Worm (Caenorhabditis elegans): ENCODE measurements around the gene ZK637.14.

Gene ZK637.14

DNA sequence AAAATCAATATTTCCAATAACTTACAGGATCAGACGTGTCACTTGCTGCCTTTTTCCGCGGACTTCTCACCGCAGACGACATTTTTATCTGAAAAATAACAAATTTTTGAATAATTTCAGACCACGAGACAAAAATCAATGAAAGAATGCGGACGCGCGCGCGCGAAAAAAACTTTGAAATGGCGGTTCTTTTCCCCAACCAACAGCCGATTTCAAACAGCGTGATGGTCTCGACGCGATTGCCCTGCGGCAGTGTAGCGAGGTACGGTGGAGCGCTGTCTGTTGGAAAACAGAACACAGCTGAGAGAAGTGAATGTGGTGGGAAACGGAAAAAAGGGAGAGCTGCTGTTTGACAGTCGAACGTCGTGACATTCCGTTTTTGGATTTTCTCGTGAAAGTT is 15.1 kb upstream of the ZK637.14 start, which contains the start of gene lin-9:
TSS of gene lin-9 (minus strand) at position 88 of the 400 bp plus-strand sequence.
- no peak for TF ChIP-seq unc-62 (GFP tag; optimal IDR thresholded peaks at IDR 0.05)

DNA sequence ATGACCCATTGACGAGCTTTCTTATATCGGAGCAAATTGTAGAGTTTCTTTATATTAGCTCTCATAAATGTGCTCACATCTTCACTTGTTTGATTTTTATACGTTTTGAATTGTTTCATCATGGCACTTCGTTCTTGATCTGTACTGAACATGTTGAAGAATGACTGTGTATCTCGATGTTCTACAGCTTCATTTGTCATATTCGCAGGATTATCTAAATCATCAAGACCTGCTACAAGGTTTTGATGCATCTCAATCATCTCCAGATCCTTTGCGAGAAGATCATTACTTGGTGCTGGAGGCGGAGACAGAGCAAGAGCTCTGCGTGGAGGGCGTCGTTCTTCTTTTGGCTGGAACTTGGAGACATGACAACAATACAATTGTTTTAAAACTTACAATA is 14.3 kb upstream of the ZK637.14 start:
- TF ChIP-seq unc-62 (GFP tag; optimal IDR thresholded peaks at IDR 0.05) = no peak

DNA sequence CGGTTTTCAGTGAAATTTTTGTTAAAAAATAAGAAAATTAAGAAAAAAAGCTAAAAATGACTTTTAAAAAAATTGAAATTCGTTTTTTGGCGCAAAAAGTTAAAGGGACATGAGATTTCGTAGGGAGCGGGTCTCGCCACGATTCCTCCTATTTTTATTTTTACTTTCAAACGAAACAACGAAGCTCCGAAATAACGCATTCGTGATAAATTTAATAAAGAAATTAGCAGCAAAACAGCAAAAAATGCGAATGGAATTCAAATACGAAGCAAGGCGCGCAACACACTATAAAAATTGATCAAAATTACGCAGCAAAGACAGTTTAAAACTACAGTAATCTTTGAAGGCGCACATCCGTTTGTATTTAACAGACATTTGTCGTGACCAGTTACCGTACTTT is 10.8 kb upstream of the ZK637.14 start:
- TF ChIP-seq unc-62 (GFP tag; optimal IDR thresholded peaks at IDR 0.05) = no peak

DNA sequence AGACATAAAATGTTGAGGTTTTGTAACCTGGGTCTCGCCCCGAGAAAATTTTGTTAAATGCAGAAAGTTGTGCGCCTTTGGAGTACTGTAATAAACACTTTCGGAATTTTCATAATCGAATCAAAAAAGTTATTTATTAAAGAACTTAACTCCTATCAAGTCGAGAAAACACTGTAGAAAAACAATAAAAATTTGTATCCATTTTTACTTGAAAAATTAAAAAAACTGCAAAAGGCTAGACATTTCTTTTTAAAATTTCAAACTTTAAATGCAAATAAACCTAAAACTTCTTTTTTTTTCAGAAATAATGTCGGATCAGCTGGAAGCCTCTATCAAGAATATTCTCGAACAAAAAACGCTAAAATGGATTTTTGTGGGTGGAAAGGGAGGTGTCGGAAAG is 5.8 kb upstream of the ZK637.14 start, which contains the start of gene asna-1:
TSS of gene asna-1 (plus strand) at position 301 of the 400 bp plus-strand sequence.
- no peak for TF ChIP-seq unc-62 (GFP tag; optimal IDR thresholded peaks at IDR 0.05)

DNA sequence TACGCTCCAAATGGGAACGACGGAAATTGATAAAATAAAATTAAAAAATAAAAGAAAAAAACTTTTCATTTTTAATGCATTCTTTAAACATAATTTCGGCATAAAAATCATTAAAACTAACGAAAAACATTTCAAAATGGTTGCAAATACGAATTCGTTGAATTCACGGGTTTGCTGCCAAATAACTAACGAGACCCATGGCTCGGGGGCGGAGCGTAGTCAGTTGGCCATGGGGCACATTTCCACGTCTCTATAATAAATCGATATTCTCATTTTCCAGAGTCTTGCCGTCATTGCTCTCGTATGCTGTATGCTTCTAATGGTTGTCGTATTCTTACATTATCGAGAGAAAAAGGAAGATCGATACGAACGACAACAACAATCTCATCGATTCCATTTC is 4.5 kb upstream of the ZK637.14 start, which contains the start of gene ZK637.4:
TSS of gene ZK637.4 (plus strand) at position 301 of the 400 bp plus-strand sequence.
- no peak for TF ChIP-seq unc-62 (GFP tag; optimal IDR thresholded peaks at IDR 0.05)

DNA sequence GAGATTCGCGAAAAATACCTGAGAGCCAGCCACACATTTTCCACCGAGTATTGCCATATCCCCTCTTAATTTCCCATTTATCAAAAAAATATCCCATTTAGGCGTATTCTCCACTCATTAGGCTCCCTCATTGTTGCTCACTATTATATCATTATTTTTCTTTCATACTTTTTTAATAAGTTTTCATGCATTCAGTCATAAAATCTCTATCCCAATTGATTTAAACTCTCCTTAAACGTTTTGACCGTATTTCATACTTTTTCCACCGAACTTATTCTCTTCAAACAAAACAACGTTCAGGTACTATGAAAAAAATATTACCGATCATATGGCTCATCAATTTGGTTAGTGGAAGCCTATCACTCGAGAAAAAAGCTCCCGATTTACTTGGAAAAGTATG is 975 bp upstream of the ZK637.14 start, which contains the start of gene lnkn-1:
TSS of gene lnkn-1 (plus strand) at position 301 of the 400 bp plus-strand sequence.
- TF ChIP-seq unc-62 (GFP tag; optimal IDR thresholded peaks at IDR 0.05) = no peak

DNA sequence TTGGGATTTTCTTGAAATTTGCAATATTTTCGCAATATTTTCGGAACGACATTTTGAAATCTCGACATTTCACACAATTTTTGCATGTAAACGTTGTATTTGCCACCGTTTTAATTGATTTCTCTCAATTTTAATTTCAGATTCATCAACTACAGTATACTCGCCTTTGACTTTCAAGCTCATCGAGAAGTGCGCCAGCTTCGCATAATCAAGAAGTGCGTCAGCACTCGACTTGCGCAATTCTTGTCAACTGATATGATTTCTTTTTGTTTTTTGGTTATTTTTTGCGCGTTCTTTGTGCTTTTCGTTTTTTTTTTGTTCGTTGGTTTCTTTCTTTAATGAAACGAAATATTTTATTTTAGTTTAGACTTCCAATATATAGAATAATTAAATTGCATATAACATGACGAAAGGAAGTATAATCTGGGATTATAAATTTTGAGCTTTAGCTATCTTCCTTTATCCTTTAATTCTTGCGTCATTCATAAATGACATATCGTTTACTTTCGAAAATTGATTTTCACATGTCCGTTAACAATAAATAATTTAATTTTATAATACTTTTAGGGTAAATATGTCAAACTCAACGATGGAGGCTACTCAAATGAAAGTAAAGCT is 1.7 kb downstream of the ZK637.14 start, which contains the start of gene famh-136:
TSS of gene famh-136 (plus strand) at position 568 of the 618 bp plus-strand sequence.
- no peak for TF ChIP-seq unc-62 (GFP tag; optimal IDR thresholded peaks at IDR 0.05)

DNA sequence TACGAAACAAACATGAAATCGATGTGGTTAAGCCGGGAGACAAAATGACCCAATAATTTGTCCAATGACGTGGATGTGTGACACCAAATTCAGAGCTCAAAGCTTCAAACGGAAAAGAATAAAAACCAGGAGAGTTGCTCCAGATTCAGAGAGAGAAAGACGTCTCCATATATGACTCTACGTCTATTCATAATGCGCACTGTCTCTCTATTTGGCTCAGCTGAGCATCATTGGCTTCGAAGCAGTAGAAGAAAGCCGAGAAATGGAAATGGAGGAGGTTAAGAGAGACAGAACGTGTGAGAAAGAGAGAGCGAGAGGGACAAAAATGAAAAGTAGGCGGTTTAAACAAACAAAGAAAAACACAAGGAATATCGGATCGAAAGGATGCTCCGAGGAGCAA is 2.6 kb downstream of the ZK637.14 start:
- TF ChIP-seq unc-62 (GFP tag; optimal IDR thresholded peaks at IDR 0.05) = no peak

DNA sequence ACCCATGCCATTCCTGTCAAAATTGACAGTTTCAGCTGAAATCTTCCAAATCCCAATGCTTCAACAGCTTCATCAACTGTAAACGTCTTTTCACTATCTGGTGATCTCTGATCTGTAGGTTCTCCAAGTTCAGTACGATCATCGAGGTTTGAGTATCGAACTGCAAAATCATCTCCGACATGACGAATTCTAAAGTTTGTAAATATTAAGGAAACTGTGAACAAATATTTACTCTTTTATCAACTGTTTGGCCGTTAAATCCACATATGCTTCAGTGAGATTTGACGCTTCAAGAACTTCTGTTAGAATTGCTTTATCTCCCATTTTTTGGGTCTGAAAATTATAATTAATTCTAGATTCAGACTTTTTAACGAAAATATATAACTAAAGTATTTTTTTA is 3.8 kb downstream of the ZK637.14 start, which contains the start of gene svop-1:
TSS of gene svop-1 (minus strand) at position 339 of the 400 bp plus-strand sequence.
- no peak for TF ChIP-seq unc-62 (GFP tag; optimal IDR thresholded peaks at IDR 0.05)

DNA sequence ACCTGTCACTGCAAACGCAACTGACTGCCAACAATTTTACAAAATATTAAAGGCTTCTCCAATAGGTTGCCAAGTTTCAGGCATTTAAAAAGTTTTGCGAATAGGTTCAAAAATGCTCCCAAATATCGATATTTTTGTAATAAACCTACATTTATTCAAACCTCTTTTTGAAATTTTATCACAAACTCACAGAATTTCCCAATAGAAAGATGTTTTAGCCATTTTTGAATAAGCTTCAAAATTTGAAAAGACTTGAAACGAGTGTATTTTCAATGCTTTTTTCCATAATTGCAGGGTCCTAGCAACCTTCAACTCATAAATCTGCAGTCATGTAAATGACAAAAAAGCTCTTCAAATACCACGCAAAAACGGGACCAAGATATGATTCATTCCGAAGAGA is 6.6 kb downstream of the ZK637.14 start:
- no peak for TF ChIP-seq unc-62 (GFP tag; optimal IDR thresholded peaks at IDR 0.05)

DNA sequence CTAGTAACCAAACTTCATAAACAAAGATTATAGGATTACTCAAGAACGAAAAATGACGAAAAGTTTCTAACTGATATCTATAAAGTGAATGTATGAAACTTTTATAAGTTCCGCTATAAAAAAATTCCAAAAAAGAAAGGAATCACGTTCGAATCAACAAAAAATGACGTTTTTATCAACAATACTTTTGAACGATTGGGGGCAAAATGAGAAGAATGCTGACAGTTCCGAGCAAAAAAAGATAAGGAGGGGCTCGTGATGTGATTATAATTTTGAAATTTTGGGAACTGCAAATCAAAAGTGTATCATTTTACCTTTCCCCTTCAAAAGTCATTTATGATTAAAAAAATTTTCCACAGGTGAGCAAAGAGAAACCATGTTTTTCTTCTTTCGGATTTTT is 10.0 kb downstream of the ZK637.14 start:
- no peak for TF ChIP-seq unc-62 (GFP tag; optimal IDR thresholded peaks at IDR 0.05)

DNA sequence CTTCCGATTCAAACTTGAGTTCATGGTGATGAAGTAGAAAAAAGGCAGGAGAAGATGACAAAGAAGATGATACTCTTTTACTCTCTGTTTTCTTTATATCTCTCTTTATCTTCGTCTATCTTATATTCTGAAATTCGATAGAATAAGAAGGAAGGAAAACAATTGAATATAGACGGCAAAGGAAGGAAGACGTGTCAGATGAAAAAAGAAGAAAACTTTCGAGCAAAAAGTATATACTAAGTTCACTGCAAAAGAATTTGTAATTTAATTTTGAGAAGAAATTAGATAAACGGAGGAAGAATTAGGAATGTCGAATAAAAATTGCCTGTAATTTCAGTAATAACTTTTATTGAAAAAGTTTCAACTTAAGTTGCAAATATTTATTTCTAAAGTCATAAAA is 12.0 kb downstream of the ZK637.14 start, which contains the start of gene K01F9.2:
TSS of gene K01F9.2 (minus strand) at position 127 of the 400 bp plus-strand sequence.
- TF ChIP-seq unc-62 (GFP tag; optimal IDR thresholded peaks at IDR 0.05) = no peak

DNA sequence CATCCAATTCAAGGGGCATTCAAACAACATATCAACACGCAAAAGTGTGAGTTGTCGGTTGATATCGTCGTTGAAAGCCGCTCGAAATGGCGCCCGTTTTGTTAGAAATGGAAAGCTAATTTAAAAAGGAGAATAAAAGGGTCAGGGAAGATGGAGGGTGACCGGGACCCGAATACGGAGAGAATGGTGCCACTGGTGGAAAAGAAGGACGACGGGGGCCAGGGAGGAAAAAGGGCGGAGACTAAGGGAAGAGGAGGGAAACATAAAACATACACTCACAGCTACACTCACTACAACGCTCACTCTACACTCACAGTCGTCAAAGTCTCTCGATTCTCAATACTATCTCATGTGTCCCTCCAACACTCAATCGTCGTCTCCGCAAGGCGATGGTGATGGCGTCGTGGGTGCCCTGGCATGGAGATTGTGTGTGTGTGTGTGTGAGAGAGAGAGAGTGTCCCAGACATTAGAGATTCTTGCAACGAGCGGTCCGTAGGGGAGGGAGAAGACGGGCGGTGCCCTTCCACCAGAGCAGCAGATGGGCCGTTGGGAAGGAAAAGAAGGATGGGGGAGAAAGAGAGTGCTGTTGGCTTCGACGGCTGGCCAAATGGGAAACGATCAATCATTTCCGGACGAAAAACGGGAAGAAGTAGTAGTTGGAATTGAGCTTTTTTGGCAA is 14.8 kb downstream of the ZK637.14 start:
- no peak for TF ChIP-seq unc-62 (GFP tag; optimal IDR thresholded peaks at IDR 0.05)

DNA sequence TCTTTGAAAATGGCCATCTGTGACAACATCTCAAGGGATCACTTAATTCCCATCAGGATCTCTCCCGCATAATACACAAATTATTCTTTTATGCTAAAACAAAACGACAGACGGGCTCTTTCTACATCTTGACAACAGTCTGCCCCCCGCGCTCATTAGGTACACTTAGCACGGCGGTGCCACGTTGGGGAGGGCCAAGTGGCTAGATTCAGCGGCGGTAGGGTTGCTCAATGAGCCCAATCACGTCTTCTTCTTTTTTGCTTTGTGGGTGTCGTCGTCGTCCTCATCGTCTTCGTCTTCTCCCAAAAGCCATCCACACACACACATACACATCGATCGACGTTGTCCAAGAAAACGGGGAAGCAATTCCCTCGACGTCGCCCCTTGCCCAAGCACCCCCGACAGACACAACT is 15.9 kb downstream of the ZK637.14 start:
- no peak for TF ChIP-seq unc-62 (GFP tag; optimal IDR thresholded peaks at IDR 0.05)

DNA sequence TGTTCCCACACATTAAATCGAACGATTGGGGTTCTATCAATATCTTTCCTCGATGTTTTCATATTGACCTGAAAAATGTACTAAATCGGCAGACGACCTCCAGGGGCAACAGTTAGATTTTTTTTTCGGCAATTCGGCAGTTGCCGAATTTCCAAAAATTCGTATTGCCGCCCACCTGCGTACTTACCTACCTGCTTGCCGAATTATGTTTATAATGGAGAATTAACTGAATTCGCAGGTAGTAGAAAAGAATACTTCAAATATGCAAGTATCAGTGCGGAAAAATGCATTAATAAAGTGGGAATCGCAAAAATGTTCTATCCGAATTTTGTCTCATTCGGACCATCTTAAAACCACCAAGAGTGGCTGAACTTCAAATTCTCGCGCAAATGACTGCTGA is 19.3 kb downstream of the ZK637.14 start:
- no peak for TF ChIP-seq unc-62 (GFP tag; optimal IDR thresholded peaks at IDR 0.05)

DNA sequence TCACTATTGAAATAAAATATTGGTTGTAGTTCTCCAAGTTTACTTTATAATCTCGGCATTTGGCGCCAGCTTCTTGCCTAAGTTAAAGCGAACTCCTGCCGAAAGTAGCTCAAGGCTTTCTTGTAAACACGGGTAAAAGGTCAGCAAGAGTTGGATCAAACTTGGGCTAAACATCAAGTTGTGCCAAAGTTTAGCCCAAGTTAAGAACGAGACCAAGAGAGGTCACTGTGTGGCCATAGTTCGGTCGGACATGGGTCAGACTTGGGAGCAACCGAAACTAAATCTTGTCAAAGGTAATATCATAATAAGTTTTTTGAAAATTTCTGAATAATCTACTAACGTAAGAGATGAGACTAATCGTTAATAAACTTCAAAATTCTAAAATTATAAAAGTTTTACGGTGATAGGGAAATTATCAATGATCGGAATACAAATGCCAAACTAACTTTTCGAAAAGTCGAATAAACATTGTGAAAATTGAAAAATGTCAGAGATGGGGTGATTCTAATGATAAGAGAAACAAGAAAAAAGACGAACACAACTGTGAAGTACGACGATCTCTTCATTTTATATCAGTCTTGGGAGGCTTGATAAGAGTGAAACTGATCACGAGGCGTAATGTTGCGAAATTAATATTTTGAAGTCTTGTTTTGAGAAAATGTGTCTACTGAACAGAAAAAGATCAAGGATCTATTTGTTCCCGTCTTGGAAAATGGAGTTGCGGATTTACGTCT is 20.9 kb downstream of the ZK637.14 start:
- TF ChIP-seq unc-62 (GFP tag; optimal IDR thresholded peaks at IDR 0.05) = no peak
